Worm (Caenorhabditis elegans) whole organism, L1 larva: Measurements from ENCODE around the gene E02H4.8.

Experiments
- ama-1 ChIP-seq: fragments of 150-350 bp; optimal IDR thresholded peaks from 2 replicates; lab custom pipeline; 2014
- egl-27 ChIP-seq, 2 experiments: fragments of 150-350 bp in 1 of 2; sonication (generic microtip); optimal IDR thresholded peaks; 3 replicates each; lab custom pipeline; 2017 to 2018; ENCODE audit warnings: missing biosample characterization in 2 of 2, missing genetic modification characterization in 2 of 2, missing genetic modification reagents in 2 of 2
- fkh-10 ChIP-seq: sonication (generic microtip); optimal IDR thresholded peaks from 2 replicates; lab custom pipeline; 2017; ENCODE audit warnings: missing biosample characterization, missing genetic modification reagents, missing genetic modification characterization
- lsy-2 ChIP-seq, 2 experiments: fragments of 150-350 bp; optimal IDR thresholded peaks; 2 replicates each; lab custom pipeline; 2014; ENCODE audit warnings: missing biosample characterization in 2 of 2, missing genetic modification characterization in 2 of 2
- mep-1 ChIP-seq: fragments of 150-350 bp; optimal IDR thresholded peaks from 2 replicates; lab custom pipeline; 2014; ENCODE audit warnings: missing biosample characterization, missing genetic modification characterization
- rnt-1 ChIP-seq: sonication (generic microtip); optimal IDR thresholded peaks from 2 replicates; lab custom pipeline; 2016; ENCODE audit warnings: mild to moderate bottlenecking, missing genetic modification characterization, moderate library complexity, missing compliant biosample characterization
- snpc-4 ChIP-seq: fragments of 150-350 bp; optimal IDR thresholded peaks from 2 replicates; lab custom pipeline; 2014; ENCODE audit warnings: missing biosample characterization, missing genetic modification characterization
- tbx-2 ChIP-seq: sonication (generic microtip); optimal IDR thresholded peaks from 2 replicates; lab custom pipeline; 2016; ENCODE audit warnings: missing genetic modification characterization, missing compliant biosample characterization
- tlp-1 ChIP-seq: fragments of 150-350 bp; optimal IDR thresholded peaks from 2 replicates; lab custom pipeline; 2014; ENCODE audit warnings: missing biosample characterization, missing genetic modification characterization

DNA sequence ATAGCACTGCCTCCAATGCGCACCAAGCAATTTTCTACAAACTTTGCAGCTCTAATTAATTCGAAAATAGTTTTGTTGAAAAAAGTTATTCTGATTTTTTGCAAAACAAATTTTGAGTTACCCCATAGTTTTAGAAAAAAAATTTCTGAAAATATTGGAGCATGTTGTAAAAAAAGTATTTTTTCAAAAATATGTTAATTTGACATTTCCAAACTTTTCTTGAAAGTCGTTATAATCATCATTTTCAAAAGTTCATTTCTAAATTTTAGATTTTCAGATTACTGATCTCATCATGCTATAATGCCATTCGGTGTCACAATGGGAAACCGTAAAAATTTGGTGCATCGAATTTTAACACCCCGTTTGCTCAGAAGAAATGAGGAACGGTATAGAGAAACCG lies 4.4 kb upstream of the E02H4.8 start, which contains the start of gene del-1:
- no peak for TF ChIP-seq mep-1 (tag; lab: Kevin White, UChicago)
- TF ChIP-seq tbx-2 (tag; lab: Kevin White, UChicago): no peak
- no peak for TF ChIP-seq tlp-1 (tag; lab: Kevin White, UChicago)
- no peak for TF ChIP-seq rnt-1 (tag; lab: Kevin White, UChicago)
- no peak for TF ChIP-seq fkh-10 (GFP tag; lab: Kevin White, UChicago)
- TF ChIP-seq ama-1: no peak
- TF ChIP-seq lsy-2 (tag; optimal IDR thresholded peaks at IDR 0.05; lab: Kevin White, UChicago): no peak
- TF ChIP-seq egl-27 (tag; optimal IDR thresholded peaks at IDR 0.05; lab: Kevin White, UChicago): no peak
- TF ChIP-seq snpc-4 (tag; lab: Kevin White, UChicago): no peak
